Worm (Caenorhabditis elegans) whole organism, L4 larva: ENCODE measurements around the gene ttb-1.

Experiments
- dmd-8 ChIP-seq: fragments of 200-800 bp; sonication (Bioruptor generic); IDR thresholded peaks from 2 replicates; pipeline ENCODE4 v1.3.6; 2022; ENCODE audit warnings: missing genetic modification characterization, missing compliant biosample characterization
- dpl-1 ChIP-seq: fragments of 150-350 bp; optimal IDR thresholded peaks from 2 replicates; lab custom pipeline; 2014; ENCODE audit warnings: missing biosample characterization, missing genetic modification reagents, missing genetic modification characterization
- egl-43 ChIP-seq: fragments of 200-800 bp; sonication (Bioruptor generic); IDR thresholded peaks from 2 replicates; pipeline ENCODE4 v1.3.6; 2022; ENCODE audit warnings: missing genetic modification reagents, missing genetic modification characterization, missing compliant biosample characterization
- fkh-10 ChIP-seq: fragments of 150-350 bp; optimal IDR thresholded peaks from 2 replicates; lab custom pipeline; 2014; ENCODE audit warnings: missing biosample characterization, missing genetic modification reagents, missing genetic modification characterization
- lin-15B ChIP-seq: fragments of 150-350 bp; sonication (generic microtip); optimal IDR thresholded peaks from 3 replicates; lab custom pipeline; 2014; ENCODE audit warnings: missing biosample characterization, missing genetic modification characterization
- lin-39 ChIP-seq: fragments of 150-350 bp; optimal IDR thresholded peaks from 2 replicates; lab custom pipeline; 2014; ENCODE audit warnings: missing biosample characterization, missing genetic modification reagents, missing genetic modification characterization
- lsy-2 ChIP-seq, 2 experiments: fragments of 150-350 bp in 1 of 2; sonication (generic microtip) in 1 of 2; optimal IDR thresholded peaks; 2 replicates each; lab custom pipeline; 2014 to 2017; ENCODE audit warnings: missing biosample characterization in 2 of 2, missing genetic modification characterization in 2 of 2
- madf-9 ChIP-seq: fragments of 200-800 bp; sonication (Bioruptor generic); conservative IDR thresholded peaks from 2 replicates; pipeline ENCODE4 v1.3.6; 2022; ENCODE audit warnings: missing genetic modification reagents, missing genetic modification characterization, missing compliant biosample characterization
- nhr-10 ChIP-seq: fragments of 150-350 bp; optimal IDR thresholded peaks from 2 replicates; lab custom pipeline; 2014; ENCODE audit warnings: missing biosample characterization, missing genetic modification characterization
- nhr-11 ChIP-seq: fragments of 150-350 bp; optimal IDR thresholded peaks from 2 replicates; lab custom pipeline; 2014; ENCODE audit warnings: missing biosample characterization, missing genetic modification characterization
- skn-1 ChIP-seq: fragments of 150-350 bp; optimal IDR thresholded peaks from 2 replicates; lab custom pipeline; 2014; ENCODE audit warnings: missing biosample characterization, missing genetic modification characterization
- unc-39 ChIP-seq: sonication (generic microtip); optimal IDR thresholded peaks from 2 replicates; lab custom pipeline; 2017; ENCODE audit warnings: missing biosample characterization, missing genetic modification characterization
- unc-62 ChIP-seq, 3 experiments: fragments of 150-350 bp in 1 of 3; sonication (generic microtip); optimal IDR thresholded peaks in 2 of 3; peaks in 1 of 3; 1 replicate in 1 of 3; 2 replicates in 2 of 3; lab custom pipeline; 2014 to 2017; ENCODE audit warnings: missing biosample characterization in 3 of 3, missing genetic modification characterization in 3 of 3, missing genetic modification reagents in 3 of 3, missing genotype in 1 of 3
- ztf-11 ChIP-seq: fragments of 150-350 bp; optimal IDR thresholded peaks from 2 replicates; lab custom pipeline; 2014; ENCODE audit warnings: missing biosample characterization, missing genetic modification characterization

DNA sequence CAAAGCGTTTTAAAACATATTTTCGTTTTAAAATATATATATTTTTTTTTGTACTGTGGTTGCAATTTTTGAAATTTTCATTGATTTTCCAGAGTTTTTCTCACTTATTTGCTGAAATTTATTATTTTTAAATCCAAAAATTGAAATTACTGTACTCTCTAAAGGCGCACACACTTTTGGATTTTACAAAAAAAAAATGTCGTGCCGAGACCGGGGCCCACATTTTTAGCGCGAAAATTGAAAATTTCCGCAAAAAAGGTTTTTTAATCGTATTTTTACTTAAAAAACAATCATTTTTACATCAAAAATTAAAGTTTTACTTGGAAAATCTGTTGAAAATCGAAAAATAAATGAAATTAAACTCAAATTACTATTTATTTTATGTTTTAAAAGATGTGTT is 28.5 kb downstream of the ttb-1 start:
- TF ChIP-seq fkh-10 (GFP tag; lab: Kevin White, UChicago) = no peak
- TF ChIP-seq egl-43 (GFP tag; lab: Robert Waterston, UW) = no peak
- TF ChIP-seq ztf-11 (tag; lab: Kevin White, UChicago) = no peak
- TF ChIP-seq lin-39 (tag; lab: Kevin White, UChicago) = no peak
- no peak for TF ChIP-seq lin-15B (tag; lab: Kevin White, UChicago)
- no peak for TF ChIP-seq dmd-8 (GFP tag; lab: Robert Waterston, UW)
- no peak for TF ChIP-seq skn-1 (tag; lab: Kevin White, UChicago)
- TF ChIP-seq nhr-11 = no peak
- TF ChIP-seq unc-39 (tag; lab: Kevin White, UChicago) = no peak
- no peak for TF ChIP-seq madf-9 (GFP tag; lab: Robert Waterston, UW)
- TF ChIP-seq dpl-1 (GFP tag; lab: Kevin White, UChicago) = no peak
- TF ChIP-seq nhr-10 (tag; lab: Kevin White, UChicago) = no peak
- no peak for TF ChIP-seq lsy-2 (tag; optimal IDR thresholded peaks at IDR 0.05; lab: Kevin White, UChicago)
- no peak for TF ChIP-seq unc-62 (GFP tag; optimal IDR thresholded peaks at IDR 0.05 in 1 of 2; lab: Kevin White, UChicago)
- no peak for TF ChIP-seq unc-62 (tag; optimal IDR thresholded peaks at IDR 0.05; lab: Kevin White, UChicago)
